Fruit fly (Drosophila melanogaster): ENCODE results near the gene COX8.
A peak's percentile ranks its signal among the peaks of the same experiment; 100 is the strongest.

The COX8 gene

DNA sequence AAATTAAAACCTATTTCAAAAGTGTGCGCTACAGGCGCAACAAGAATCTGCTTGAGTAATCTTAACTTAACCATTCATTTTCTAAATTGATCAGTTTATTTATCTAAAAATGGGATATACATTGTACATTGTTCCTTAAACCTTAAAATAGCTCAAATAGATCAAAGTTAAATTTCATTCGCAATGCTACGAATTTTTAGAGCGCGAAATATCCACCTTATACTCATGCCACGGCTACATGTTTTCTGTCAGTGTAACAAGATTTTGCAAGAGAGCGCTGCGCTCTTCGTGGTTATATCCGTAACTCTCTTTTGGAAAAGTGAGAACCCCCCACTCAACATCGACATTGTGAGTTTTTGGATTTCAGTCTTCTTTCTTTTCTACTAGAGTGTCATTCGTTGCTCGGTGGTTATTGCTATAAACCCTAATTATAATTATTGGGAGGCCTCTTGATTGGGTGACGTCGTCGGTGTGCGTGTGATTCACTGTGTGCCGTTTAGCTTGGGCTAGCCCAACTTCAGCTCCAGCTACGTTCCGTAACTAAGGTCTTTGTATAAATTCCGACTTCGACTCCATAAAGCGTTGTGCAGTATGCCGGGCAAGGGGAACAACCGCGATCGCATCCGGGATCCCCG lies 29.6 kb downstream of the COX8 start (continued):
- TF ChIP-seq CG2116 (GFP tag; optimal IDR thresholded peaks at IDR 0.05) (no peak), CG11456 (GFP tag; IDR thresholded peaks at IDR 0.05) (0 out of 3 replicates have a peak, but pooled peaks have one; percentile 7), zfh1 (GFP tag; IDR thresholded peaks at IDR 0.05) (0 out of 3 replicates have a peak, but pooled peaks have one; percentile 34), ERR (GFP tag; optimal IDR thresholded peaks at IDR 0.05) (no peak), cato (GFP tag; optimal IDR thresholded peaks at IDR 0.05; ENCODE audit: borderline replicate concordance) (no peak), CG1647 (GFP tag; optimal IDR thresholded peaks at IDR 0.05) (no peak), CG1529 (GFP tag; optimal IDR thresholded peaks at IDR 0.05) (no peak), Ptx1 (GFP tag; IDR thresholded peaks at IDR 0.05) (peak; percentile 28; the same call in 1 of the 2 replicates), Xrp1 (GFP tag; IDR thresholded peaks at IDR 0.05) (peak; percentile 57; the same call in 1 of the 2 replicates), CG10267 (tag; optimal IDR thresholded peaks at IDR 0.05) (peak; percentile 28), tx (GFP tag; optimal IDR thresholded peaks at IDR 0.05) (no peak), CG8290 (GFP tag; optimal IDR thresholded peaks at IDR 0.05) (no peak), CG8290 (tag; optimal IDR thresholded peaks at IDR 0.05) (peak in 1 of 2 experiments; percentile 49), CG7928 (GFP tag; optimal IDR thresholded peaks at IDR 0.05) (no peak), Rfx (GFP tag; IDR thresholded peaks at IDR 0.05) (peak; percentile 66), CG1602 (GFP tag; optimal IDR thresholded peaks at IDR 0.05) (no peak), CG5180 (GFP tag; optimal IDR thresholded peaks at IDR 0.05) (no peak), CG3995 (GFP tag; optimal IDR thresholded peaks at IDR 0.05) (no peak), CG9932 (GFP tag; IDR thresholded peaks at IDR 0.05) (no peak), Xbp1 (GFP tag; optimal IDR thresholded peaks at IDR 0.05) (peak; percentile 55), Rx (GFP tag; IDR thresholded peaks at IDR 0.05) (0 out of 2 replicates have a peak, but pooled peaks have one; percentile 27), tup (GFP tag; optimal IDR thresholded peaks at IDR 0.05) (no peak), CG12659 (GFP tag; optimal IDR thresholded peaks at IDR 0.05) (peak; percentile 31), twi (tag; optimal IDR thresholded peaks at IDR 0.05) (no peak), tap (tag; optimal IDR thresholded peaks at IDR 0.05) (peak; percentile 43), CG9215 (GFP tag; IDR thresholded peaks at IDR 0.05) (no peak), CG7357 (GFP tag; IDR thresholded peaks at IDR 0.05) (no peak), CG14014 (GFP tag; IDR thresholded peaks at IDR 0.05) (0 out of 2 replicates have a peak, but pooled peaks have one; percentile 25), ftz-f1 (GFP tag; optimal IDR thresholded peaks at IDR 0.05) (no peak), CG17186 (GFP tag; optimal IDR thresholded peaks at IDR 0.05) (no peak), tgo (GFP tag; IDR thresholded peaks at IDR 0.05) (peak; percentile 26; the same call in 1 of the 3 replicates), CG14710 (tag; optimal IDR thresholded peaks at IDR 0.05) (peak; percentile 20), dimm (GFP tag; IDR thresholded peaks at IDR 0.05) (no peak), CG8765 (GFP tag; IDR thresholded peaks at IDR 0.05) (no peak), CG17912 (GFP tag; optimal IDR thresholded peaks at IDR 0.05) (no peak), Hr3 (GFP tag; optimal IDR thresholded peaks at IDR 0.05) (peak; percentile 38), CG30020 (tag; optimal IDR thresholded peaks at IDR 0.05) (no peak), Side (GFP tag; optimal IDR thresholded peaks at IDR 0.05) (no peak), Poxn (GFP tag; IDR thresholded peaks at IDR 0.05) (no peak), maf-S (GFP tag; optimal IDR thresholded peaks at IDR 0.05) (peak; percentile 12), ATbp (GFP tag; optimal IDR thresholded peaks at IDR 0.05) (peak; percentile 25), CG6813 (GFP tag; optimal IDR thresholded peaks at IDR 0.05) (no peak), CG6791 (GFP tag; IDR thresholded peaks at IDR 0.05; ENCODE audit: partially characterized antibody) (0 out of 3 replicates have a peak, but pooled peaks have one; percentile 26), CG4328 (GFP tag; optimal IDR thresholded peaks at IDR 0.05) (no peak), cad (GFP tag; optimal IDR thresholded peaks at IDR 0.05) (no peak), CG5245 (GFP tag; optimal IDR thresholded peaks at IDR 0.05) (peak; percentile 14), CG3847 (GFP tag; IDR thresholded peaks at IDR 0.05) (no peak), CG32767 (GFP tag; IDR thresholded peaks at IDR 0.05) (no peak), Dref (GFP tag; IDR thresholded peaks at IDR 0.05) (no peak), exex (tag; optimal IDR thresholded peaks at IDR 0.05) (peak; percentile 82), bab2 (GFP tag; optimal IDR thresholded peaks at IDR 0.05) (no peak)

Data from whole organism, embryonic.